Worm (Caenorhabditis elegans): ENCODE results near the gene F56H9.9.

- TF ChIP-seq hnd-1 (tag; optimal IDR thresholded peaks at IDR 0.05) (no peak), B0310.2 (tag; optimal IDR thresholded peaks at IDR 0.05) (no peak), ceh-13 (GFP tag; optimal IDR thresholded peaks at IDR 0.05) (no peak), sea-1 (GFP tag; conservative IDR thresholded peaks at IDR 0.05) (no peak), scrt-1 (GFP tag; IDR thresholded peaks at IDR 0.05) (no peak), ama-1 (optimal IDR thresholded peaks at IDR 0.05) (no peak), ets-7 (tag; optimal IDR thresholded peaks at IDR 0.05) (no peak), pes-1 (GFP tag; IDR thresholded peaks at IDR 0.05) (no peak), aly-1 (tag; optimal IDR thresholded peaks at IDR 0.05) (no peak), hmg-4 (GFP tag; optimal IDR thresholded peaks at IDR 0.05) (no peak)
These were observed 12.0 kb upstream of the F56H9.9 start for ce11 chrV:12636248-12636647.

Data from whole organism, early embryonic.